Fruit fly (Drosophila melanogaster): ENCODE data around the gene t-cup.

Gene t-cup

DNA sequence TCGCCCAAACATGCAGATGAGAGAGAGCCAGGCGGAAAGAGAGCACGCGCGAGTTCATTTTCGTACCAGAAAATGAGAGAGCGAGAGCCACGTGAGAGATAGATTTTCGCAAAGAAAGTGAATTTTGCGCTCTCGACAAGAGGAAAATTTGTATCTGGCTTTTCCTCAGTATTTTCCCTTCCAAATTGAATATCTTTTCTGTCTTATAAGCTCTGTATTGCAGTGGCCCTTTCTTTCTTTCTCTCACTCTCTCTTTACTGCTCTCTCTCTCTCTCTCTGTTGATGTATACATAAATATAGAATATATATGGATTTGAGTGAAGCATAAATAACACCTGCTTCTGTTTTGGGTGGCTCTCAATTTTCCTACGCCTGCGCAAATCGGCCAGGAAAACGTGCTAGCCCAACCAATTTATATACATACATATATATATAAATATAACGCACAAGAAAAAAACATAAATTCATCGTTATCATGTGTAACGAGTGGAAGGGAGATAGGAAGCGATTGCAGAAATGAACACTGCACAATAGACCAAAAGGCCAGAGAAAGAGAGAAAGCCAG is 7.8 kb upstream of the t-cup start (continued):
- TF ChIP-seq nmo (GFP tag; optimal IDR thresholded peaks at IDR 0.05) (no peak), CG2120 (GFP tag; optimal IDR thresholded peaks at IDR 0.05) (no peak), CG1529 (GFP tag; optimal IDR thresholded peaks at IDR 0.05) (no peak), CG11504 (tag; optimal IDR thresholded peaks at IDR 0.05) (no peak), crp (GFP tag; optimal IDR thresholded peaks at IDR 0.05) (no peak), Atf3 (GFP tag; optimal IDR thresholded peaks at IDR 0.05) (no peak), CG7271 (tag; optimal IDR thresholded peaks at IDR 0.05) (no peak), CG6254 (GFP tag; optimal IDR thresholded peaks at IDR 0.05) (no peak)

- TF ChIP-seq CG11398 (GFP tag; optimal IDR thresholded peaks at IDR 0.05), result no peak
- TF ChIP-seq lov (optimal IDR thresholded peaks at IDR 0.05), result no peak
- no peak for TF ChIP-seq lov (GFP tag; IDR thresholded peaks at IDR 0.05)
- no peak for TF ChIP-seq lbe (GFP tag; optimal IDR thresholded peaks at IDR 0.05)
- TF ChIP-seq CG2129 (GFP tag; IDR thresholded peaks at IDR 0.05; ENCODE audit: partially characterized antibody), result no peak
- no peak for TF ChIP-seq CG18011 (GFP tag; optimal IDR thresholded peaks at IDR 0.05)
- no peak for TF ChIP-seq az2 (GFP tag; optimal IDR thresholded peaks at IDR 0.05)
- TF ChIP-seq fd3F (GFP tag; optimal IDR thresholded peaks at IDR 0.05), result no peak
- TF ChIP-seq en (GFP tag; optimal IDR thresholded peaks at IDR 0.05), result no peak
- TF ChIP-seq Poxn (GFP tag; IDR thresholded peaks at IDR 0.05), result no peak
- TF ChIP-seq br (optimal IDR thresholded peaks at IDR 0.05), result no peak
- no peak for TF ChIP-seq Gug (GFP tag; IDR thresholded peaks at IDR 0.05)
- no peak for TF ChIP-seq CG10654 (GFP tag; optimal IDR thresholded peaks at IDR 0.05)
- no peak for TF ChIP-seq slbo (GFP tag; IDR thresholded peaks at IDR 0.05)
- no peak for TF ChIP-seq pan (optimal IDR thresholded peaks at IDR 0.05)
- TF ChIP-seq pan (GFP tag; optimal IDR thresholded peaks at IDR 0.05 in 1 of 2, IDR thresholded peaks at IDR 0.05 in 1 of 2), result no peak
- no peak for TF ChIP-seq zfh2 (GFP tag; optimal IDR thresholded peaks at IDR 0.05)
- TF ChIP-seq run (tag; optimal IDR thresholded peaks at IDR 0.05), result no peak
- TF ChIP-seq Xrp1 (GFP tag; IDR thresholded peaks at IDR 0.05), result no peak
- no peak for TF ChIP-seq amos (GFP tag; IDR thresholded peaks at IDR 0.05; ENCODE audit: partially characterized antibody)
- no peak for TF ChIP-seq sqz (GFP tag; optimal IDR thresholded peaks at IDR 0.05)
- no peak for TF ChIP-seq CG3838 (GFP tag; optimal IDR thresholded peaks at IDR 0.05)
- no peak for TF ChIP-seq gem (tag; optimal IDR thresholded peaks at IDR 0.05)
- TF ChIP-seq CG32767 (GFP tag; IDR thresholded peaks at IDR 0.05), result no peak
- no peak for TF ChIP-seq Dll (GFP tag; IDR thresholded peaks at IDR 0.05; ENCODE audit: partially characterized antibody)
- no peak for TF ChIP-seq Bgb (GFP tag; IDR thresholded peaks at IDR 0.05; ENCODE audit: partially characterized antibody)
- no peak for TF ChIP-seq pzg (GFP tag; optimal IDR thresholded peaks at IDR 0.05)
- no peak for TF ChIP-seq CG8281 (tag; optimal IDR thresholded peaks at IDR 0.05)
- no peak for TF ChIP-seq CG9437 (GFP tag; optimal IDR thresholded peaks at IDR 0.05)
- TF ChIP-seq CG18476 (GFP tag; optimal IDR thresholded peaks at IDR 0.05), result no peak
- no peak for TF ChIP-seq MTF-1 (GFP tag; optimal IDR thresholded peaks at IDR 0.05; ENCODE audit: borderline replicate concordance)
- no peak for TF ChIP-seq Elba2 (GFP tag; optimal IDR thresholded peaks at IDR 0.05)
- TF ChIP-seq klu (GFP tag; IDR thresholded peaks at IDR 0.05), result no peak
- no peak for TF ChIP-seq E2f2 (GFP tag; IDR thresholded peaks at IDR 0.05)
- no peak for TF ChIP-seq crol (GFP tag; IDR thresholded peaks at IDR 0.05)
- TF ChIP-seq CG10543 (GFP tag; optimal IDR thresholded peaks at IDR 0.05), result no peak
- no peak for TF ChIP-seq nerfin-1 (tag; optimal IDR thresholded peaks at IDR 0.05)
- peak in 1 of 2 experiments; percentile 1 for TF ChIP-seq Eip74EF (GFP tag; optimal IDR thresholded peaks at IDR 0.05)
- TF ChIP-seq Rfx (GFP tag; IDR thresholded peaks at IDR 0.05), result 0 out of 2 replicates have a peak, but pooled peaks have one; percentile 6
- TF ChIP-seq Doc3 (GFP tag; IDR thresholded peaks at IDR 0.05; ENCODE audit: partially characterized antibody), result no peak
Observed at dm6 chr2L:12504006-12504885, 7.1 kb upstream of the t-cup start.
